Worm (Caenorhabditis elegans) whole organism, L1 larva: ENCODE data around the gene nhr-155.

Source experiments
- aha-1 ChIP-seq: fragments of 150-350 bp; optimal IDR thresholded peaks from 2 replicates; lab custom pipeline; 2014; ENCODE audit warnings: missing biosample characterization, missing genetic modification characterization
- ceh-82 ChIP-seq, 3 experiments: fragments of 150-350 bp in 1 of 3; sonication (generic microtip) in 2 of 3; optimal IDR thresholded peaks; 2 replicates each; lab custom pipeline; 2014 to 2017; ENCODE audit warnings: missing biosample characterization in 3 of 3, missing genetic modification characterization in 3 of 3
- skn-1 ChIP-seq: fragments of 150-350 bp; optimal IDR thresholded peaks from 2 replicates; lab custom pipeline; 2014; ENCODE audit warnings: missing biosample characterization, missing genetic modification characterization
- sptf-1 ChIP-seq: fragments of 150-350 bp; optimal IDR thresholded peaks from 2 replicates; lab custom pipeline; 2014; ENCODE audit warnings: missing biosample characterization, missing genetic modification characterization
- unc-62 ChIP-seq: fragments of 150-350 bp; optimal IDR thresholded peaks from 2 replicates; lab custom pipeline; 2014; ENCODE audit warnings: missing biosample characterization, missing genetic modification reagents, missing genetic modification characterization

ce11 chrV:502803-503273, 36.4 kb upstream of the nhr-155 start, which contains the start of gene T01G6.10:
- no peak for TF ChIP-seq unc-62 (GFP tag; lab: Kevin White, UChicago)
- no peak for TF ChIP-seq skn-1 (tag; lab: Kevin White, UChicago)
- no peak for TF ChIP-seq sptf-1 (tag; lab: Kevin White, UChicago)
- TF ChIP-seq aha-1 (tag; lab: Kevin White, UChicago), result no peak
- no peak for TF ChIP-seq ceh-82 (tag; optimal IDR thresholded peaks at IDR 0.05; lab: Kevin White, UChicago)
